Fruit fly (Drosophila melanogaster): Measurements from ENCODE around the gene CG12219.

CG12219 gene

DNA sequence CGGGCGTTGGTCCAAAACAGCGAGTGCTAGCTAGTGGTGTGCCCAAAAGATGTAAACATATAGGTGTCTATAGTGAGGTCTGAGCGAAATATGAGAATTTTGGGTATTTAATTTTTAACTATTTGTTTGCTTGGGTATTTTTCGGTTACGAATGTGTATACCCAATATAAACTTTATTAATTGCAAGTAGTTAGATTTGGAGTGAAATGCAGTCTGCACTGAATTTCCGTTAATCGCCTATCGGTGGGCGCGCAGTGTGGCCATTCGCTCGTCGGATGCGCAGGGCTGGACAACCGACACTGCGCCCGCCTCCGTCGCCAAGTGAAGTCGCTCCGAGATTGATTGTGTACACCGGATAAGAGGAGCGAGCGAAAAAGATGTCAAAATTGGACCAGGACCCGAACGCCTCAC, 6.0 kb downstream of the CG12219 start, which contains the start of the genes CG15891 and CG3815:
TSS of gene CG15891 (minus strand) at position 217 of the 411 bp plus-strand sequence.
TSS of gene CG3815 (plus strand) at position 261 of the 411 bp plus-strand sequence.
- TF ChIP-seq h (optimal IDR thresholded peaks at IDR 0.05) (no peak), ttk (optimal IDR thresholded peaks at IDR 0.05) (no peak), psq (optimal IDR thresholded peaks at IDR 0.05) (no peak), insv (optimal IDR thresholded peaks at IDR 0.05) (no peak), Sin3A (optimal IDR thresholded peaks at IDR 0.05) (no peak), Myc (optimal IDR thresholded peaks at IDR 0.05) (no peak)

dm6 chrX:6294243-6294642, 6.8 kb downstream of the CG12219 start, which contains the start of gene CG15892:
CG15892 (minus strand) TSS chrX:6294343.
- TF ChIP-seq Myc (optimal IDR thresholded peaks at IDR 0.05) (no peak), h (optimal IDR thresholded peaks at IDR 0.05) (no peak), insv (optimal IDR thresholded peaks at IDR 0.05) (no peak), psq (optimal IDR thresholded peaks at IDR 0.05) (no peak), ttk (optimal IDR thresholded peaks at IDR 0.05) (no peak), Sin3A (optimal IDR thresholded peaks at IDR 0.05) (no peak)

dm6 chrX:6291083-6291699, 9.9 kb downstream of the CG12219 start, which contains the start of the genes Rpt4 and mldr:
Rpt4 (minus strand) TSS chrX:6291245.
mldr (plus strand) TSS chrX:6291303.
- TF ChIP-seq insv (optimal IDR thresholded peaks at IDR 0.05) (peak; percentile 98), ttk (optimal IDR thresholded peaks at IDR 0.05) (no peak)

dm6 chrX:6287842-6288241, 13.2 kb downstream of the CG12219 start, which contains the start of the genes Top3beta and wuho:
Top3beta (minus strand) TSS chrX:6287990.
wuho (plus strand) TSS chrX:6288100.
- TF ChIP-seq Sin3A (optimal IDR thresholded peaks at IDR 0.05) (no peak), h (optimal IDR thresholded peaks at IDR 0.05) (no peak), ttk (optimal IDR thresholded peaks at IDR 0.05) (no peak)

dm6 chrX:6283470-6283869, 17.6 kb downstream of the CG12219 start, which contains the start of gene CG11700:
CG11700 (minus strand) TSS chrX:6283575.
- TF ChIP-seq Myc (optimal IDR thresholded peaks at IDR 0.05) (no peak), Sin3A (optimal IDR thresholded peaks at IDR 0.05) (no peak), h (optimal IDR thresholded peaks at IDR 0.05) (no peak), insv (optimal IDR thresholded peaks at IDR 0.05) (no peak), psq (optimal IDR thresholded peaks at IDR 0.05) (no peak), ttk (optimal IDR thresholded peaks at IDR 0.05) (no peak)

DNA sequence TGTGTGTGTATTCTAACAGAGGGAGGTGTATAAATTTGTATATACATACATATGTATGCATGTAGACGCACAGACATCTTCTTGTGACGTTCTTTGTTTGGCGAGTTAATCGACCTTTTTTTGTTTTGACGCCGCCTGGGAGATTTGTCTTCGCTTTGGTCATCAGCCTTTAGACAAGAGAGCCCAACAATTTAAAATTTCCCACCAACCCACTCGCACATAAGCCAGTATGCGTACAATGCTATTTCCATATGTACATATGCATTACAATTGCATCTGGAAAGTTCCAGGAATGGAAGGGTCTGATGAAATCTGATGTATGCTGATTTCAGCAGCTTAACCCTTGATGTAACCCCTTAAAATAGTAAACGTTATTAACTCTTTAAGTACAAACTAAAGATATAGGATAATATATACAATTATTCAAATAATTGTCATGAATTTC, 21.4 kb downstream of the CG12219 start, which contains the start of gene Ubi-p5E:
TSS of gene Ubi-p5E (minus strand) at position 19 of the 445 bp plus-strand sequence.
- TF ChIP-seq h (optimal IDR thresholded peaks at IDR 0.05) (no peak), psq (optimal IDR thresholded peaks at IDR 0.05) (no peak), Sin3A (optimal IDR thresholded peaks at IDR 0.05) (no peak), ttk (optimal IDR thresholded peaks at IDR 0.05) (no peak), Myc (optimal IDR thresholded peaks at IDR 0.05) (no peak), insv (optimal IDR thresholded peaks at IDR 0.05) (no peak)

dm6 chrX:6278879-6279628, 22.0 kb downstream of the CG12219 start:
- TF ChIP-seq h (optimal IDR thresholded peaks at IDR 0.05) = no peak
- TF ChIP-seq Myc (optimal IDR thresholded peaks at IDR 0.05) = no peak
- no peak for TF ChIP-seq insv (optimal IDR thresholded peaks at IDR 0.05)
- TF ChIP-seq ttk (optimal IDR thresholded peaks at IDR 0.05) = no peak
- no peak for TF ChIP-seq Sin3A (optimal IDR thresholded peaks at IDR 0.05)
- no peak for TF ChIP-seq psq (optimal IDR thresholded peaks at IDR 0.05)

dm6 chrX:6276590-6276989, 24.5 kb downstream of the CG12219 start, which contains the start of gene CG3566:
CG3566 (minus strand) TSS chrX:6276724.
- no peak for TF ChIP-seq psq (optimal IDR thresholded peaks at IDR 0.05)
- TF ChIP-seq insv (optimal IDR thresholded peaks at IDR 0.05) = no peak

dm6 chrX:6267745-6268582, 33.1 kb downstream of the CG12219 start, which contains the start of gene Spt6:
Spt6 (plus strand) TSS chrX:6267797.
- TF ChIP-seq ttk (optimal IDR thresholded peaks at IDR 0.05) (no peak), Myc (optimal IDR thresholded peaks at IDR 0.05) (no peak), Sin3A (optimal IDR thresholded peaks at IDR 0.05) (no peak), insv (optimal IDR thresholded peaks at IDR 0.05) (no peak), h (optimal IDR thresholded peaks at IDR 0.05) (no peak), psq (optimal IDR thresholded peaks at IDR 0.05) (no peak)

DNA sequence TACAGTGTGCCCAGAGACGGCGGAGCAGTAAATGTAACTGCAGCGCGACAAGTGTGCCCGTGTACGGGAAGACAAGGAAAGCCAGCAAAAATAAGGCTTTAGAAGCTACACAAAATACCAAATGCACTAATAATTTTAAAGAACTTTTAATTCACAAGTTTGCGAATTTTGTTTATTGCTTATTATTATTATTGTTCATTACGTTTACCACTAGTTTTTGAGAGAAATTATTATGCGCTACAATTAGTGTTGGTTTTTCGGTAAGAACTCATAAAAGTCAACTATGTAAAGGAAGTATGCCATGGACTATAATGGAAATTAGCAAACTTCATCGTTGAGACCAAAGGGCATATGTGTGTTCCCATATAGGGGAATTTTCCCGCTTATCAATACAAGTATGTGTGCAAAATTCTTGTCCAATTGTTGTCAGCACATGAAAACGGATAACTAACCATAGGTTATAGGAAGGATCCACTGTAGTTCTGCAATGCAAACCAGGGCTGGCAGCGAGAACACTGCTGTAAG, 33.8 kb downstream of the CG12219 start, which contains the start of gene schlank:
TSS of gene schlank (minus strand) at position 42 of the 525 bp plus-strand sequence.
- TF ChIP-seq psq (optimal IDR thresholded peaks at IDR 0.05) (no peak), insv (optimal IDR thresholded peaks at IDR 0.05) (no peak), ttk (optimal IDR thresholded peaks at IDR 0.05) (no peak), Sin3A (optimal IDR thresholded peaks at IDR 0.05) (no peak), Myc (optimal IDR thresholded peaks at IDR 0.05) (no peak), h (optimal IDR thresholded peaks at IDR 0.05) (no peak)

DNA sequence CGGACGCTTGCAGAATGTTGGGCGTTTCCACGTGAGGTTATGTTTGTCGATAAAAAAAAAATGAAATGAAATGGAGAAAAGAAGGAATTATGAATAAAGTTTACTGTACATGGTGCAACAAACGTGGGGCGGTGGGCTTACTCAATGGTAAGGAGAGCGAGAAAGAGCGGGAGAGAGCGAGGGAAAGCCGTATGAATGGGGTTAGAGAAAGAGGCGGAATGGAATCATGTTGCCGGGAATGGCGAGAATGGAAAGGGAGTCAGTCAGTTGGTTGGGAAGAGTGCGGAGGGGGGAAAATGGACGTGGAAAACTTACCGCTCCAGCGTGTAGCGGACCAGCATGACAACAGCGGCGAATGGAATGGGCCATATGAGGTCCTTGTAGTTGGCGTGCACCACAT, 35.0 kb downstream of the CG12219 start:
- TF ChIP-seq h (optimal IDR thresholded peaks at IDR 0.05) (no peak), ttk (optimal IDR thresholded peaks at IDR 0.05) (peak; percentile 51)

All from Kc167 (cell line).